Worm (Caenorhabditis elegans): ENCODE data around the gene ZK673.4.

Gene ZK673.4

DNA sequence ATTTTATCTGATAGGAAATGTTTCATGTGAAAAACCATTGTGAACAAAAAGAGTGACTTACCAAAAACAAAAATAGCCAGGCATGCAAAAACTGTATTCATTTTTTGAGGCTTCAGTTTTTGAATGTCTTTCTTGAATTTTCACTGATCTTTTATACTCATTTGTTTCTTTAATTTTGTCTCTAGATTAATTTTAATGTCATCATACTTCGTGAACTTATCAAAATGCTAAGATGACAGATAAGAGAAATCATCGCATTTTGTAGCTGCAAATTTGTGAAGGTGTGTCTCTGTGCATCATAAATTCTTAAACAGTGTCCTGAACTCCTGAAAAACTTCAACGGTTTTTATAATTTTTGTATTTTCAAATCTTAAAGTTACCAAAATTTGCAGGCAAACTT is 23.3 kb downstream of the ZK673.4 start, which contains the start of gene clec-58:
clec-58 (minus strand) TSS at position 101 of the 400 bp plus-strand sequence.
- no peak for TF ChIP-seq unc-62 (GFP tag; optimal IDR thresholded peaks at IDR 0.05)
- TF ChIP-seq ceh-9 (tag; optimal IDR thresholded peaks at IDR 0.05), result no peak
- TF ChIP-seq unc-39 (tag; optimal IDR thresholded peaks at IDR 0.05), result no peak
- no peak for TF ChIP-seq ztf-11 (tag; optimal IDR thresholded peaks at IDR 0.05)
- TF ChIP-seq zag-1 (tag; optimal IDR thresholded peaks at IDR 0.05), result no peak
- no peak for TF ChIP-seq elt-3 (tag; optimal IDR thresholded peaks at IDR 0.05)
- no peak for TF ChIP-seq pha-4 (tag; optimal IDR thresholded peaks at IDR 0.05)
- no peak for TF ChIP-seq pqm-1 (tag; optimal IDR thresholded peaks at IDR 0.05)
- TF ChIP-seq nhr-23 (tag; optimal IDR thresholded peaks at IDR 0.05), result no peak
- TF ChIP-seq elt-2 (tag; optimal IDR thresholded peaks at IDR 0.05), result no peak
- TF ChIP-seq mdl-1 (tag; optimal IDR thresholded peaks at IDR 0.05), result no peak
- TF ChIP-seq fkh-10 (GFP tag; optimal IDR thresholded peaks at IDR 0.05), result no peak
- TF ChIP-seq nhr-67 (tag; optimal IDR thresholded peaks at IDR 0.05), result no peak

DNA sequence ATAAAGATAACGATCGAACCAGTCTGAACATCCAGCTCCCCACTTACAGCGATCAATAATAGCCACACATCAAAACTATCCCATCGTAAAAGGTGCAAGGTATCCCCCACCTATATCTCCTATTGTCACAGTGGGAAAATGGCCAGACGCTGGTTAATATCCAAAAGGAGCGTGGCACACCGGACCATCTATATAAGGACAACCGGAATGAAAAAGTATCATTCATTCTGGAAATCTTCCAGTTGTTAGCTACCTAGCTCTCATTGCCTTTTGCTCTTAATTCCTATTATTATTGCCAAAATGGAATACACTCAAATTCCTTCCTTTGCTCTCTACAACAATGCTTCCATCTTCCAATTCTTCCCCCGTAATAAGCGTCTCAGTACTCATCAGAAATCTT is 24.2 kb downstream of the ZK673.4 start, which contains the start of gene ZK666.4:
ZK666.4 (plus strand) TSS at position 301 of the 400 bp plus-strand sequence.
- TF ChIP-seq ceh-28 (tag; optimal IDR thresholded peaks at IDR 0.05), result no peak
- no peak for TF ChIP-seq ZK546.5 (tag; optimal IDR thresholded peaks at IDR 0.05)
- TF ChIP-seq egl-5 (tag; optimal IDR thresholded peaks at IDR 0.05), result no peak
- TF ChIP-seq jun-1 (tag; optimal IDR thresholded peaks at IDR 0.05), result no peak
- no peak for TF ChIP-seq nfya-1 (tag; optimal IDR thresholded peaks at IDR 0.05; ENCODE audit: insufficient read depth)
- TF ChIP-seq nhr-237 (tag; optimal IDR thresholded peaks at IDR 0.05), result no peak
- no peak for TF ChIP-seq aly-2 (tag; optimal IDR thresholded peaks at IDR 0.05)
- no peak for TF ChIP-seq elt-1 (tag; optimal IDR thresholded peaks at IDR 0.05)

DNA sequence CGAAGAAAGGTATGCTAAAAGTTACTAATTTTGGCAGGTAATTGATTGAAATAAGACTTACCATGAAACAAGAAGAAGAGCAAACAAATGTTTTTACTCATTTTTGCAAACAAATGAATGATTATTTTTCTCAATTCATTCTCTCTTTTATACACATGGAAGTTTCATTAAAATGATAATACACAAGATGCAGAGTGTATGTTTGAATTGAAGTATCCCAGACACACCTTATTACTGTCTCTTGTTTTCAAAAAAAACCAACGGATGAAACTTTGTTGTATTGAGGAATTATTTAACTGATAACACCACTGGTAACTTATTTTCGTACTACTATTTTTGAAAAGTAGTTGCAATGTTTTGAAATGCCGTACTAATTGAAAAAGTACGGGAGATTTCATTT is 26.6 kb downstream of the ZK673.4 start, which contains the start of gene clec-59:
clec-59 (minus strand) TSS at position 101 of the 400 bp plus-strand sequence.
- TF ChIP-seq lin-39 (tag; optimal IDR thresholded peaks at IDR 0.05) (no peak), eor-1 (tag; optimal IDR thresholded peaks at IDR 0.05) (no peak), tbx-2 (tag; optimal IDR thresholded peaks at IDR 0.05) (no peak), nhr-28 (tag; optimal IDR thresholded peaks at IDR 0.05) (no peak), nhr-43 (tag; optimal IDR thresholded peaks at IDR 0.05; ENCODE audit: poor library complexity, severe bottlenecking) (no peak), egl-27 (tag; optimal IDR thresholded peaks at IDR 0.05) (no peak), lin-15B (tag; optimal IDR thresholded peaks at IDR 0.05) (no peak), nhr-76 (tag; optimal IDR thresholded peaks at IDR 0.05) (no peak), sea-2 (GFP tag; optimal IDR thresholded peaks at IDR 0.05) (no peak), nhr-11 (tag; optimal IDR thresholded peaks at IDR 0.05) (no peak), nhr-237 (tag; optimal IDR thresholded peaks at IDR 0.05) (no peak), ztf-4 (tag; optimal IDR thresholded peaks at IDR 0.05) (no peak)

DNA sequence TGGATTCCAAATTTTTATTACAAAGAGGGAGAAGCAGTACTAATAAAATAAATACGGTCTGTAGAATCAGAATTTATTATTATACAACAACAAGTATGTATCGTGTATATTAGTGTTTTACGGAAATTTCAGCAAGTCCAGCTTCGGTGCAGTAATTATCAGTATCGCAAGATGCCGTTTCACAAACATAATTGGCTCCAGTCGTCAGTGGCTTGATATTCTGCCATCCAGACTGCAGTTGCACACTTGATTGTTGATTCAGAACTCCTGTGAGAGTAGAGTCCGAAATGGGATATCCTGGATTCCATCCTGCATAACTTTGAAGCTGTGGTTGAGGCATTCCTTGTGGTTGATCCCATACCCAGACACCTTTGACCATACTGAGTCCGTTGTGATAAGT is 27.3 kb downstream of the ZK673.4 start:
- no peak for TF ChIP-seq ceh-9 (tag; optimal IDR thresholded peaks at IDR 0.05)
- no peak for TF ChIP-seq nhr-237 (tag; optimal IDR thresholded peaks at IDR 0.05)
- TF ChIP-seq mml-1 (tag; optimal IDR thresholded peaks at IDR 0.05), result no peak
- TF ChIP-seq ztf-4 (tag; optimal IDR thresholded peaks at IDR 0.05), result no peak
- TF ChIP-seq elt-1 (tag; optimal IDR thresholded peaks at IDR 0.05), result no peak

DNA sequence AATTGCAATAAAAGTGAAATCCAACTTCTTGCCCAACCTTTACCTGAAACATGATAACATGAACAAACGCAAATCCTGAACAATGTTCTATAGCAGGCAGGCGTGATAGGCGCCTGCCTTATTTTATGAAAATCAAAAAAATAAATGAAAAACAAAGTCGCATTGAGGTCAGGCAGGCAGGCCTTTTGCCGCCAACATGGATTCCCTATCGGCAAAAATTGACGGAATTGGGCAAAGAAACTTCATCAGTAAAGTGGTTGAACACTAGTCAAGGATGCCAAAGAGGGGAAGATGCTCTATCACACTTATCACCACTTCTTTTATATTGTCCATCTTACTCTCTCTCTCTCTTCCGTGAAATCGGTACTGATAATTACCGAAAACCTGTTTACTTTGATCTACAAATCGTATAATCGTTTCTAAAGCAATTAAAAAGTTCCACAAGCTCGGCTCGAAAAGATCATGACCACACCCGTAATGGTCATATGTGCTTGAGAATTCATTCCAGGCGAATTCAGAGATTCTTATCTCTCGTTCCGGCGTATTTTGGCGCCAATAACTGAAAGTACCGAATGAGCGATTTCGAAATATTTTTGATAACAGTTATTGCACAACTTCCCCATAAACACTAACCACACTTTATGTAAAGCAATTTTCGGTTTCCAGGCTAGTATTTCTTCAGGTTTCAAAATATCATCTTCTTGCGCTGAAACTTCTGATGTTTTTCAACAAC is 29.3 kb downstream of the ZK673.4 start, which contains the start of the genes clec-60 and ZK666.11:
clec-60 (minus strand) TSS at position 51 of the 733 bp plus-strand sequence.
ZK666.11 (plus strand) TSS at position 699 of the 733 bp plus-strand sequence.
- TF ChIP-seq elt-2 (tag; optimal IDR thresholded peaks at IDR 0.05), result peak; percentile 57
- no peak for TF ChIP-seq ceh-28 (tag; optimal IDR thresholded peaks at IDR 0.05)
- peak; percentile 7 for TF ChIP-seq jun-1 (tag; optimal IDR thresholded peaks at IDR 0.05)
- TF ChIP-seq skn-1 (tag; optimal IDR thresholded peaks at IDR 0.05), result no peak
- no peak for TF ChIP-seq nhr-237 (tag; optimal IDR thresholded peaks at IDR 0.05)
- no peak for TF ChIP-seq nhr-23 (tag; optimal IDR thresholded peaks at IDR 0.05)
- TF ChIP-seq pqm-1 (tag; optimal IDR thresholded peaks at IDR 0.05), result peak; percentile 36
- no peak for TF ChIP-seq daf-12 (tag; optimal IDR thresholded peaks at IDR 0.05)
- TF ChIP-seq unc-62 (GFP tag; optimal IDR thresholded peaks at IDR 0.05), result no peak
- TF ChIP-seq nhr-77 (tag; optimal IDR thresholded peaks at IDR 0.05), result no peak
- TF ChIP-seq mml-1 (tag; optimal IDR thresholded peaks at IDR 0.05), result no peak
- no peak for TF ChIP-seq lin-39 (tag; optimal IDR thresholded peaks at IDR 0.05)
- no peak for TF ChIP-seq ztf-4 (tag; optimal IDR thresholded peaks at IDR 0.05)
- TF ChIP-seq tbx-2 (tag; optimal IDR thresholded peaks at IDR 0.05), result no peak
- no peak for TF ChIP-seq nhr-28 (tag; optimal IDR thresholded peaks at IDR 0.05)
- no peak for TF ChIP-seq lin-15B (tag; optimal IDR thresholded peaks at IDR 0.05)
- TF ChIP-seq elt-3 (tag; optimal IDR thresholded peaks at IDR 0.05), result no peak
- TF ChIP-seq pha-4 (tag; optimal IDR thresholded peaks at IDR 0.05), result no peak
